Worm (Caenorhabditis elegans) whole organism, early embryonic: ENCODE results near the gene ilcr-2.

Source experiments
- aly-1 ChIP-seq: sonication (generic microtip); optimal IDR thresholded peaks from 2 replicates; lab custom pipeline; 2016; ENCODE audit warnings: missing genetic modification characterization, missing compliant biosample characterization
- ama-1 ChIP-seq: fragments of 150-350 bp; optimal IDR thresholded peaks from 2 replicates; lab custom pipeline; 2014
- ceh-36 ChIP-seq: sonication (generic microtip); optimal IDR thresholded peaks from 2 replicates; lab custom pipeline; 2016; ENCODE audit warnings: missing genetic modification characterization, inconsistent platforms, missing compliant biosample characterization
- ets-7 ChIP-seq: sonication (generic microtip); optimal IDR thresholded peaks from 2 replicates; lab custom pipeline; 2016; ENCODE audit warnings: missing genotype, missing genetic modification characterization, missing compliant biosample characterization
- flt-1 ChIP-seq: fragments of 200-800 bp; sonication (Bioruptor generic); IDR thresholded peaks from 2 replicates; pipeline ENCODE4 v1.3.6; 2022; ENCODE audit warnings: missing genetic modification characterization, missing compliant biosample characterization
- hmg-4 ChIP-seq: fragments of 200-800 bp; sonication (Bioruptor generic); optimal IDR thresholded peaks from 2 replicates; lab custom pipeline; 2018; ENCODE audit warnings: mild to moderate bottlenecking, missing genetic modification characterization, missing compliant biosample characterization
- hnd-1 ChIP-seq: sonication (generic microtip); optimal IDR thresholded peaks from 2 replicates; lab custom pipeline; 2016; ENCODE audit warnings: missing genetic modification characterization, missing compliant biosample characterization
- sea-1 ChIP-seq: fragments of 200-800 bp; sonication (Bioruptor generic); conservative IDR thresholded peaks from 2 replicates; pipeline ENCODE4 v1.3.6; 2022; ENCODE audit warnings: missing genetic modification characterization, missing compliant biosample characterization

- TF ChIP-seq ceh-36 (no peak), sea-1 (GFP tag; lab: Robert Waterston, UW) (no peak), ets-7 (tag; lab: Kevin White, UChicago) (no peak), flt-1 (GFP tag; lab: Robert Waterston, UW) (no peak), ama-1 (lab: Kevin White, UChicago) (no peak), aly-1 (tag; lab: Kevin White, UChicago) (no peak), hnd-1 (tag; lab: Kevin White, UChicago) (no peak), hmg-4 (no peak)
Measured at ce11 chrII:5425633-5426032, 49.4 kb upstream of the ilcr-2 start, which contains the start of gene F07F6.8.
